In the genomic region with DNA sequence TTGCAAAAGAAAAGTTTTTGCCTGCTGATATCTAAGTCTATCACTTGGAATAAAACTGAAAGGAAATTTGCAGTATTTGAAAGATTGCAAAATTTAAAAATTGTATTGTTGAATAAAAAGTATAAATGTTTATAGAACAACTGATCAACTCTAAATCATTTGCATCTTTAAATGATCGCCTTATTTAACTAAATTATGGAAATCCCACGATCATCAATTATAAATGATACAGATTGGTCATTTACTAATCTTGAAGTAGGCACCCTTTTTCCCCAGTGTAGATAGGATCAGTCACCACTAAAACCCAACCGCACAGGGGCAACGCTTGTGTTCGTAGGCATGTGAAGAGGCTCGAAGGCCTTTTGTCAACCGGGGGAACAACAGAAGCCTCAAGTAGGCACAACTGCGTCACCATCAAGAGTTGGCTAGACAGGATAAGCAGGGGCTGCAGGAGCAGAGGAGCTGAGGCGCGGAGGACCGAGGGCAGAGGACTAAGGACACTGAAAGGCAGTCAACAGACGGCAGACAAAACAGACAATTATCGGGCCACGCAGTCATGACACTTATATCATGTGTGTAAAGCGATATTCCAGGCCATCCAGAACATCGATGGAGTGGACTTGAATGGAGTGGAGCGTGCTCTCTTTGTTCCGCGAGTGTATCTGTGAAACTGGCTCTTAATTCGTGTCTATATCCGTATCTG, we compare ENCODE assay signal across 2 fruit fly cellular contexts.
TF ChIP-seq lines count a peak whose summit lies in the region.

No protein-coding gene starts in this region.

TF ChIP-seq in whole organism, embryonic, 481 proteins besides CTCF, POLR2A, EP300 and RAD21 (continued from another document and continues in another):
- TF ChIP-seq pfk (GFP tag; optimal IDR thresholded peaks at IDR 0.05; lab: Kevin White, UChicago) = no peak
- TF ChIP-seq CG33557 (GFP tag; optimal IDR thresholded peaks at IDR 0.05; lab: Kevin White, UChicago) = peak; percentile 47
- no peak for TF ChIP-seq Abd-B (GFP tag; optimal IDR thresholded peaks at IDR 0.05; lab: Kevin White, UChicago)
- no peak for TF ChIP-seq Bteb2 (GFP tag; optimal IDR thresholded peaks at IDR 0.05; lab: Kevin White, UChicago)
- TF ChIP-seq CG13123 (GFP tag; optimal IDR thresholded peaks at IDR 0.05; lab: Kevin White, UChicago) = peak; percentile 28
- TF ChIP-seq ato (GFP tag; IDR thresholded peaks at IDR 0.05; lab: Robert Waterston, UW; ENCODE audit: partially characterized antibody) = no peak
- TF ChIP-seq CG7556 (GFP tag; optimal IDR thresholded peaks at IDR 0.05; lab: Kevin White, UChicago) = peak; percentile 54
- no peak for TF ChIP-seq CG2889 (GFP tag; IDR thresholded peaks at IDR 0.05; lab: Robert Waterston, UW)
- TF ChIP-seq sc (optimal IDR thresholded peaks at IDR 0.05; lab: Kevin White, UChicago) = no peak
- TF ChIP-seq sc (GFP tag; optimal IDR thresholded peaks at IDR 0.05; lab: Kevin White, UChicago) = peak; percentile 24
- no peak for TF ChIP-seq Poxn (GFP tag; IDR thresholded peaks at IDR 0.05; lab: Robert Waterston, UW)
- peak; percentile 5 for TF ChIP-seq dmrt99B (tag; optimal IDR thresholded peaks at IDR 0.05; lab: Kevin White, UChicago)
- peak; percentile 37 for TF ChIP-seq Chrac-16 (GFP tag; optimal IDR thresholded peaks at IDR 0.05; lab: Kevin White, UChicago)
- peak; percentile 32 for TF ChIP-seq CG1603 (tag; optimal IDR thresholded peaks at IDR 0.05; lab: Kevin White, UChicago)
- no peak for TF ChIP-seq vfl (GFP tag; optimal IDR thresholded peaks at IDR 0.05; lab: Kevin White, UChicago)
- peak; percentile 37 for TF ChIP-seq CG30403 (GFP tag; optimal IDR thresholded peaks at IDR 0.05; lab: Kevin White, UChicago)
- TF ChIP-seq pan (optimal IDR thresholded peaks at IDR 0.05; lab: Kevin White, UChicago) = no peak
- TF ChIP-seq pan (GFP tag; optimal IDR thresholded peaks at IDR 0.05 in 1 of 2, IDR thresholded peaks at IDR 0.05 in 1 of 2) = no peak
- 0 out of 2 replicates have a peak, but pooled peaks have one; percentile 35 for TF ChIP-seq CG4360 (GFP tag; IDR thresholded peaks at IDR 0.05; lab: Robert Waterston, UW)
- TF ChIP-seq Sox100B (GFP tag; optimal IDR thresholded peaks at IDR 0.05; lab: Kevin White, UChicago) = peak; percentile 42
- no peak for TF ChIP-seq CG33213 (GFP tag; optimal IDR thresholded peaks at IDR 0.05; lab: Kevin White, UChicago)
- peak; percentile 53 for TF ChIP-seq Xrp1 (GFP tag; IDR thresholded peaks at IDR 0.05; lab: Robert Waterston, UW)
- TF ChIP-seq az2 (GFP tag; optimal IDR thresholded peaks at IDR 0.05; lab: Kevin White, UChicago) = peak; percentile 22
- TF ChIP-seq crol (GFP tag; IDR thresholded peaks at IDR 0.05; lab: Robert Waterston, UW) = peak; percentile 55
- no peak for TF ChIP-seq lab (GFP tag; optimal IDR thresholded peaks at IDR 0.05; lab: Kevin White, UChicago)
- peak; percentile 13 for TF ChIP-seq Nf-YB (GFP tag; optimal IDR thresholded peaks at IDR 0.05; lab: Kevin White, UChicago)
- peak; percentile 41 for TF ChIP-seq chn (GFP tag; optimal IDR thresholded peaks at IDR 0.05; lab: Kevin White, UChicago)
- no peak for TF ChIP-seq CG34224 (GFP tag; IDR thresholded peaks at IDR 0.05; lab: Robert Waterston, UW; ENCODE audit: partially characterized antibody)
- TF ChIP-seq CG13775 (GFP tag; optimal IDR thresholded peaks at IDR 0.05; lab: Kevin White, UChicago) = peak; percentile 72
- TF ChIP-seq Neu2 (GFP tag; optimal IDR thresholded peaks at IDR 0.05; lab: Kevin White, UChicago; ENCODE audit: borderline replicate concordance) = peak; percentile 35
- TF ChIP-seq CG12299 (tag; optimal IDR thresholded peaks at IDR 0.05; lab: Kevin White, UChicago) = no peak
- no peak for TF ChIP-seq toy (GFP tag; IDR thresholded peaks at IDR 0.05; lab: Robert Waterston, UW)
- 0 out of 2 replicates have a peak, but pooled peaks have one; percentile 33 for TF ChIP-seq tna (GFP tag; IDR thresholded peaks at IDR 0.05; lab: Robert Waterston, UW; ENCODE audit: partially characterized antibody)
- TF ChIP-seq CG32532 (GFP tag; IDR thresholded peaks at IDR 0.05; lab: Robert Waterston, UW) = no peak
- TF ChIP-seq stwl (tag; optimal IDR thresholded peaks at IDR 0.05; lab: Kevin White, UChicago) = peak; percentile 11
- TF ChIP-seq CG1233 (GFP tag; optimal IDR thresholded peaks at IDR 0.05; lab: Kevin White, UChicago) = peak; percentile 39
- TF ChIP-seq lola (GFP tag; optimal IDR thresholded peaks at IDR 0.05; lab: Kevin White, UChicago) = peak in 1 of 3 experiments; percentile 84
- no peak for TF ChIP-seq da (GFP tag; optimal IDR thresholded peaks at IDR 0.05; lab: Kevin White, UChicago)
- TF ChIP-seq dpn (GFP tag; optimal IDR thresholded peaks at IDR 0.05; lab: Kevin White, UChicago) = peak in 1 of 2 experiments; percentile 17
- TF ChIP-seq Med (GFP tag; lab: Kevin White, UChicago) = peak; percentile 71
- TF ChIP-seq CG8765 (GFP tag; IDR thresholded peaks at IDR 0.05; lab: Robert Waterston, UW) = 0 out of 2 replicates have a peak, but pooled peaks have one; percentile 21
- peak; percentile 24 for TF ChIP-seq CG2202 (tag; optimal IDR thresholded peaks at IDR 0.05; lab: Kevin White, UChicago)
- no peak for TF ChIP-seq Dref (GFP tag; IDR thresholded peaks at IDR 0.05; lab: Robert Waterston, UW)
- no peak for TF ChIP-seq CHES-1-like (GFP tag; optimal IDR thresholded peaks at IDR 0.05; lab: Kevin White, UChicago)
- TF ChIP-seq tio (GFP tag; optimal IDR thresholded peaks at IDR 0.05; lab: Kevin White, UChicago) = peak; percentile 39
- peak; percentile 43 for TF ChIP-seq Usf (GFP tag; optimal IDR thresholded peaks at IDR 0.05; lab: Kevin White, UChicago)
- TF ChIP-seq CG10959 (GFP tag; IDR thresholded peaks at IDR 0.05; lab: Robert Waterston, UW) = peak; percentile 71
- TF ChIP-seq fd64A (GFP tag; optimal IDR thresholded peaks at IDR 0.05; lab: Kevin White, UChicago) = no peak
- no peak for TF ChIP-seq tll (GFP tag; optimal IDR thresholded peaks at IDR 0.05; lab: Kevin White, UChicago)
- no peak for TF ChIP-seq Dip2 (GFP tag; IDR thresholded peaks at IDR 0.05; lab: Robert Waterston, UW)
- TF ChIP-seq CG17361 (GFP tag; IDR thresholded peaks at IDR 0.05; lab: Robert Waterston, UW) = peak; percentile 73
- 0 out of 2 replicates have a peak, but pooled peaks have one; percentile 20 for TF ChIP-seq NFAT (GFP tag; IDR thresholded peaks at IDR 0.05; lab: Robert Waterston, UW)
- TF ChIP-seq CG6254 (GFP tag; optimal IDR thresholded peaks at IDR 0.05; lab: Kevin White, UChicago) = no peak
- peak; percentile 33 for TF ChIP-seq Xbp1 (GFP tag; optimal IDR thresholded peaks at IDR 0.05; lab: Kevin White, UChicago)
- TF ChIP-seq H2.0 (GFP tag; IDR thresholded peaks at IDR 0.05; lab: Robert Waterston, UW) = no peak
- TF ChIP-seq Elba2 (GFP tag; optimal IDR thresholded peaks at IDR 0.05; lab: Kevin White, UChicago) = peak; percentile 13
- no peak for TF ChIP-seq Adf1 (GFP tag; IDR thresholded peaks at IDR 0.05; lab: Robert Waterston, UW)
- peak; percentile 16 for TF ChIP-seq CG5180 (GFP tag; optimal IDR thresholded peaks at IDR 0.05; lab: Kevin White, UChicago)
- TF ChIP-seq tx (GFP tag; optimal IDR thresholded peaks at IDR 0.05; lab: Kevin White, UChicago) = no peak
- TF ChIP-seq CG8388 (GFP tag; optimal IDR thresholded peaks at IDR 0.05; lab: Kevin White, UChicago) = peak; percentile 41
- TF ChIP-seq ash1 (GFP tag; optimal IDR thresholded peaks at IDR 0.05; lab: Kevin White, UChicago) = no peak

TF ChIP-seq in whole organism, prepupa, 60 proteins besides CTCF, POLR2A, EP300 and RAD21 (continued from another document):
- TF ChIP-seq esn (GFP tag; optimal IDR thresholded peaks at IDR 0.05; lab: Kevin White, UChicago) = peak; percentile 11
- TF ChIP-seq CG8319 (GFP tag; optimal IDR thresholded peaks at IDR 0.05; lab: Kevin White, UChicago) = no peak
- 0 out of 3 replicates have a peak, but pooled peaks have one; percentile 38 for TF ChIP-seq CG6163 (GFP tag; IDR thresholded peaks at IDR 0.05; lab: Robert Waterston, UW)
- TF ChIP-seq OdsH (GFP tag; optimal IDR thresholded peaks at IDR 0.05; lab: Kevin White, UChicago) = peak; percentile 41
- TF ChIP-seq CG4318 (GFP tag; optimal IDR thresholded peaks at IDR 0.05; lab: Kevin White, UChicago) = no peak
- no peak for TF ChIP-seq cyc (GFP tag; optimal IDR thresholded peaks at IDR 0.05; lab: Kevin White, UChicago)
- peak; percentile 30 for TF ChIP-seq achi (GFP tag; optimal IDR thresholded peaks at IDR 0.05; lab: Kevin White, UChicago)
- no peak for TF ChIP-seq Blimp-1 (GFP tag; optimal IDR thresholded peaks at IDR 0.05; lab: Kevin White, UChicago)
- TF ChIP-seq Eip93F (GFP tag; optimal IDR thresholded peaks at IDR 0.05; lab: Kevin White, UChicago) = no peak
- TF ChIP-seq topi (GFP tag; optimal IDR thresholded peaks at IDR 0.05; lab: Kevin White, UChicago) = peak; percentile 18
- peak; percentile 47 to 57 for TF ChIP-seq ss (GFP tag; optimal IDR thresholded peaks at IDR 0.05; lab: Kevin White, UChicago)
- peak; percentile 20 for TF ChIP-seq acj6 (GFP tag; optimal IDR thresholded peaks at IDR 0.05; lab: Kevin White, UChicago)
- TF ChIP-seq lz (GFP tag; optimal IDR thresholded peaks at IDR 0.05; lab: Kevin White, UChicago) = no peak
- TF ChIP-seq CG6792 (GFP tag; optimal IDR thresholded peaks at IDR 0.05; lab: Kevin White, UChicago) = no peak
- TF ChIP-seq Sox102F (GFP tag; optimal IDR thresholded peaks at IDR 0.05; lab: Kevin White, UChicago) = no peak
- peak; percentile 77 for TF ChIP-seq CG6808 (GFP tag; optimal IDR thresholded peaks at IDR 0.05; lab: Kevin White, UChicago)
- TF ChIP-seq Hr38 (GFP tag; optimal IDR thresholded peaks at IDR 0.05; lab: Kevin White, UChicago) = no peak
- peak; percentile 23 for TF ChIP-seq CG32006 (GFP tag; optimal IDR thresholded peaks at IDR 0.05; lab: Kevin White, UChicago)
- TF ChIP-seq fd59A (GFP tag; optimal IDR thresholded peaks at IDR 0.05; lab: Kevin White, UChicago) = peak; percentile 52
- TF ChIP-seq Sox14 (GFP tag; optimal IDR thresholded peaks at IDR 0.05; lab: Kevin White, UChicago) = peak; percentile 31
- peak; percentile 37 for TF ChIP-seq CG8632 (GFP tag; optimal IDR thresholded peaks at IDR 0.05; lab: Kevin White, UChicago)
- TF ChIP-seq dac (GFP tag; optimal IDR thresholded peaks at IDR 0.05; lab: Kevin White, UChicago) = no peak
- TF ChIP-seq Eip78C (GFP tag; lab: Kevin White, UChicago) = peak; percentile 81
- TF ChIP-seq CG3919 (GFP tag; optimal IDR thresholded peaks at IDR 0.05; lab: Kevin White, UChicago) = peak; percentile 44
- peak; percentile 31 for TF ChIP-seq pdm3 (GFP tag; optimal IDR thresholded peaks at IDR 0.05; lab: Kevin White, UChicago)
- no peak for TF ChIP-seq CG11902 (GFP tag; optimal IDR thresholded peaks at IDR 0.05; lab: Kevin White, UChicago)
- TF ChIP-seq svp (GFP tag; lab: Kevin White, UChicago) = peak; percentile 23
- no peak for TF ChIP-seq fkh (GFP tag; optimal IDR thresholded peaks at IDR 0.05; lab: Kevin White, UChicago)
- no peak for TF ChIP-seq CG11294 (GFP tag; IDR thresholded peaks at IDR 0.05; lab: Robert Waterston, UW)
- peak; percentile 35 for TF ChIP-seq CG10631 (GFP tag; optimal IDR thresholded peaks at IDR 0.05; lab: Kevin White, UChicago)
- peak; percentile 29 for TF ChIP-seq CG1621 (tag; optimal IDR thresholded peaks at IDR 0.05; lab: Kevin White, UChicago)
- TF ChIP-seq dsx (GFP tag; optimal IDR thresholded peaks at IDR 0.05; lab: Kevin White, UChicago; ENCODE audit: poor library complexity, severe bottlenecking) = peak; percentile 46
- no peak for TF ChIP-seq CG16779 (tag; optimal IDR thresholded peaks at IDR 0.05; lab: Kevin White, UChicago)
- TF ChIP-seq Met (GFP tag; optimal IDR thresholded peaks at IDR 0.05; lab: Kevin White, UChicago) = no peak
- TF ChIP-seq Hr4 (GFP tag; optimal IDR thresholded peaks at IDR 0.05; lab: Kevin White, UChicago) = no peak
- peak in 1 of 2 experiments; percentile 6 for TF ChIP-seq salr (GFP tag; optimal IDR thresholded peaks at IDR 0.05; lab: Kevin White, UChicago)
- TF ChIP-seq Smox (GFP tag; optimal IDR thresholded peaks at IDR 0.05; lab: Kevin White, UChicago) = peak; percentile 12
- no peak for TF ChIP-seq Gug (GFP tag; IDR thresholded peaks at IDR 0.05; lab: Robert Waterston, UW)
- TF ChIP-seq CG34406 (GFP tag; optimal IDR thresholded peaks at IDR 0.05; lab: Kevin White, UChicago) = peak; percentile 37
